Worm (Caenorhabditis elegans) whole organism, L2 larva: ENCODE results near the gene wago-5.

Source experiments
- C34F6.9 ChIP-seq: fragments of 150-350 bp; optimal IDR thresholded peaks from 2 replicates; lab custom pipeline; 2014; ENCODE audit warnings: missing biosample characterization, missing genetic modification characterization
- F13H6.1 ChIP-seq: sonication (generic microtip); optimal IDR thresholded peaks from 2 replicates; lab custom pipeline; 2016; ENCODE audit warnings: missing genetic modification characterization, missing compliant biosample characterization
- R02D3.7 ChIP-seq: fragments of 150-350 bp; optimal IDR thresholded peaks from 2 replicates; lab custom pipeline; 2014; ENCODE audit warnings: missing biosample characterization, missing genetic modification characterization
- Y55F3AM.14 ChIP-seq: fragments of 200-800 bp; sonication (Bioruptor generic); optimal IDR thresholded peaks from 2 replicates; lab custom pipeline; 2018; ENCODE audit warnings: mild to moderate bottlenecking, missing genetic modification characterization, missing compliant biosample characterization
- ZK546.5 ChIP-seq: sonication (generic microtip); optimal IDR thresholded peaks from 2 replicates; lab custom pipeline; 2017; ENCODE audit warnings: missing biosample characterization, missing genetic modification characterization
- aly-2 ChIP-seq: fragments of 150-350 bp; optimal IDR thresholded peaks from 2 replicates; lab custom pipeline; 2014; ENCODE audit warnings: missing biosample characterization, missing genetic modification characterization
- ama-1 ChIP-seq: fragments of 150-350 bp; optimal IDR thresholded peaks from 2 replicates; lab custom pipeline; 2018; ENCODE audit warnings: inconsistent platforms
- blmp-1 ChIP-seq: sonication (generic microtip); optimal IDR thresholded peaks from 2 replicates; lab custom pipeline; 2017; ENCODE audit warnings: missing genetic modification characterization, mild to moderate bottlenecking, missing compliant biosample characterization, antibody characterized with exemption, moderate library complexity; ENCODE audit not compliant: insufficient read depth
- ceh-16 ChIP-seq: fragments of 150-350 bp; optimal IDR thresholded peaks from 2 replicates; lab custom pipeline; 2014; ENCODE audit warnings: missing biosample characterization, missing genetic modification characterization
- ceh-82 ChIP-seq: fragments of 150-350 bp; optimal IDR thresholded peaks from 2 replicates; lab custom pipeline; 2014; ENCODE audit warnings: missing biosample characterization, missing genetic modification characterization
- dmd-4 ChIP-seq: sonication (generic microtip); optimal IDR thresholded peaks from 2 replicates; lab custom pipeline; 2017; ENCODE audit warnings: missing biosample characterization, missing genetic modification characterization
- elt-1 ChIP-seq: fragments of 150-350 bp; optimal IDR thresholded peaks from 2 replicates; lab custom pipeline; 2014; ENCODE audit warnings: missing biosample characterization, missing genetic modification characterization
- elt-3 ChIP-seq: sonication (generic microtip); optimal IDR thresholded peaks from 2 replicates; lab custom pipeline; 2017; ENCODE audit warnings: missing biosample characterization, missing genetic modification characterization
- fos-1 ChIP-seq: fragments of 150-350 bp; optimal IDR thresholded peaks from 2 replicates; lab custom pipeline; 2014; ENCODE audit warnings: missing biosample characterization, missing genetic modification characterization
- gmeb-1 ChIP-seq: fragments of 150-350 bp; optimal IDR thresholded peaks from 2 replicates; lab custom pipeline; 2014; ENCODE audit warnings: missing biosample characterization, missing genetic modification characterization
- lin-13 ChIP-seq: fragments of 150-350 bp; optimal IDR thresholded peaks from 2 replicates; lab custom pipeline; 2014; ENCODE audit warnings: missing biosample characterization, missing genetic modification reagents, missing genetic modification characterization
- lin-39 ChIP-seq: fragments of 150-350 bp; optimal IDR thresholded peaks from 2 replicates; lab custom pipeline; 2014; ENCODE audit warnings: missing biosample characterization, missing genetic modification reagents, missing genetic modification characterization
- lsy-2 ChIP-seq, 2 experiments: fragments of 150-350 bp in 1 of 2; sonication (generic microtip) in 1 of 2; optimal IDR thresholded peaks; 2 replicates each; lab custom pipeline; 2014 to 2017; ENCODE audit warnings: missing biosample characterization in 2 of 2, missing genetic modification characterization in 2 of 2
- mab-5 ChIP-seq: fragments of 150-350 bp; optimal IDR thresholded peaks from 2 replicates; lab custom pipeline; 2014; ENCODE audit warnings: missing biosample characterization, missing genetic modification characterization
- mbf-1 ChIP-seq: sonication (generic microtip); optimal IDR thresholded peaks from 2 replicates; lab custom pipeline; 2017; ENCODE audit warnings: missing biosample characterization, missing genetic modification characterization
- mdl-1 ChIP-seq, 2 experiments: fragments of 150-350 bp in 1 of 2; sonication (generic microtip) in 1 of 2; optimal IDR thresholded peaks; 2 replicates each; lab custom pipeline; 2017; ENCODE audit warnings: missing biosample characterization in 2 of 2, missing genetic modification characterization in 2 of 2
- nhr-10 ChIP-seq: sonication (generic microtip); optimal IDR thresholded peaks from 2 replicates; lab custom pipeline; 2017; ENCODE audit warnings: missing biosample characterization, missing genetic modification characterization
- nhr-11 ChIP-seq: fragments of 150-350 bp; optimal IDR thresholded peaks from 2 replicates; lab custom pipeline; 2014; ENCODE audit warnings: missing biosample characterization, missing genetic modification characterization
- nhr-129 ChIP-seq: fragments of 150-350 bp; optimal IDR thresholded peaks from 2 replicates; lab custom pipeline; 2014; ENCODE audit warnings: missing biosample characterization, missing genetic modification characterization
- nhr-21 ChIP-seq: fragments of 150-350 bp; optimal IDR thresholded peaks from 2 replicates; lab custom pipeline; 2014; ENCODE audit warnings: missing biosample characterization, missing genetic modification characterization
- nhr-23 ChIP-seq: fragments of 150-350 bp; optimal IDR thresholded peaks from 2 replicates; lab custom pipeline; 2014; ENCODE audit warnings: missing biosample characterization, missing genetic modification reagents, missing genetic modification characterization
- nhr-237 ChIP-seq: fragments of 150-350 bp; optimal IDR thresholded peaks from 2 replicates; lab custom pipeline; 2014; ENCODE audit warnings: missing biosample characterization, missing genetic modification characterization
- nhr-25 ChIP-seq: fragments of 150-350 bp; sonication (generic microtip); optimal IDR thresholded peaks from 3 replicates; lab custom pipeline; 2014; ENCODE audit warnings: missing biosample characterization, missing genetic modification characterization
- nhr-6 ChIP-seq: fragments of 150-350 bp; optimal IDR thresholded peaks from 2 replicates; lab custom pipeline; 2014; ENCODE audit warnings: missing biosample characterization, missing genetic modification characterization
- peb-1 ChIP-seq: fragments of 150-350 bp; optimal IDR thresholded peaks from 2 replicates; lab custom pipeline; 2014; ENCODE audit warnings: missing biosample characterization, missing genetic modification characterization
- sem-4 ChIP-seq: fragments of 150-350 bp; optimal IDR thresholded peaks from 2 replicates; lab custom pipeline; 2014; ENCODE audit warnings: missing biosample characterization, missing genetic modification reagents, missing genetic modification characterization
- skn-1 ChIP-seq: sonication (generic microtip); optimal IDR thresholded peaks from 2 replicates; lab custom pipeline; 2017; ENCODE audit warnings: missing biosample characterization, missing genetic modification characterization
- sma-9 ChIP-seq, 2 experiments: fragments of 150-350 bp in 1 of 2; sonication (generic microtip) in 1 of 2; optimal IDR thresholded peaks; 2 replicates each; lab custom pipeline; 2014 to 2016; ENCODE audit warnings: missing genetic modification characterization in 2 of 2, mild to moderate bottlenecking in 1 of 2, missing biosample characterization in 1 of 2, missing compliant biosample characterization in 1 of 2, missing genetic modification reagents in 1 of 2, moderate library complexity in 1 of 2
- snpc-4 ChIP-seq: fragments of 150-350 bp; optimal IDR thresholded peaks from 2 replicates; lab custom pipeline; 2014; ENCODE audit warnings: missing biosample characterization, missing genetic modification characterization
- unc-39 ChIP-seq: fragments of 150-350 bp; optimal IDR thresholded peaks from 2 replicates; lab custom pipeline; 2014; ENCODE audit warnings: missing biosample characterization, missing genetic modification characterization
- unc-55 ChIP-seq: fragments of 150-350 bp; sonication (generic microtip); optimal IDR thresholded peaks from 3 replicates; lab custom pipeline; 2014; ENCODE audit warnings: missing biosample characterization, missing genetic modification reagents, missing genetic modification characterization
- unc-62 ChIP-seq: fragments of 150-350 bp; optimal IDR thresholded peaks from 2 replicates; lab custom pipeline; 2014; ENCODE audit warnings: missing biosample characterization, missing genetic modification reagents, missing genetic modification characterization
- zag-1 ChIP-seq: fragments of 150-350 bp; optimal IDR thresholded peaks from 2 replicates; lab custom pipeline; 2014; ENCODE audit warnings: missing biosample characterization, missing genetic modification characterization
- ztf-1 ChIP-seq: fragments of 200-800 bp; sonication (Bioruptor generic); conservative IDR thresholded peaks from 2 replicates; pipeline ENCODE4 v1.3.6; 2022; ENCODE audit warnings: missing genetic modification characterization, missing compliant biosample characterization
- ztf-11 ChIP-seq: sonication (generic microtip); optimal IDR thresholded peaks from 2 replicates; lab custom pipeline; 2017; ENCODE audit warnings: missing biosample characterization, missing genetic modification characterization
- ztf-4 ChIP-seq: fragments of 150-350 bp; optimal IDR thresholded peaks from 2 replicates; lab custom pipeline; 2014; ENCODE audit warnings: missing biosample characterization, missing genetic modification characterization

Gene wago-5

DNA sequence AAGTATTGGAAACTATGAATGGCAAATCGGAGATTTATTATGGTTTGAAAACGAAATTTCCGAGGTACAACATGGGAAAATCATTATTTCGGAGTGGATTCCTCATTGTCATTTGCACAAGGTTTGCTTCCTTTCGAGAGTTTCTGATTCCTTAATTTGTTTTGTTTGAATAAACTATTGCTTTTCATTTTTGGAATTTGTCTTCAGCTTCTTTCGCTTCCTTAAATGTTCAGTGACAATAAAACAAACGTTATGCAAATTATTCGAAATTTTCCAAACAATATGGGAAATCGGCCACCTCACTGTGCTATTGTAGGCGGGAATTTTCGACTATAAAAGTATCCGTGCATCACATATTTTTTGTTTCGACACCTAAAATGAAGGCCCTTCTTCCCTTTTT lies 26.6 kb upstream of the wago-5 start, which contains the start of gene nep-25:
Gene nep-25, plus strand, starts transcription at position 375 of the 400 bp plus-strand sequence.
- no peak for TF ChIP-seq mdl-1 (tag; optimal IDR thresholded peaks at IDR 0.05; lab: Kevin White, UChicago)
- TF ChIP-seq blmp-1: no peak
- no peak for TF ChIP-seq R02D3.7 (tag; lab: Kevin White, UChicago)
- no peak for TF ChIP-seq zag-1
- no peak for TF ChIP-seq ama-1 (lab: Kevin White, UChicago)
- TF ChIP-seq skn-1 (tag; lab: Kevin White, UChicago): no peak
- no peak for TF ChIP-seq lin-39
- TF ChIP-seq nhr-6 (tag; lab: Kevin White, UChicago): no peak
- TF ChIP-seq lsy-2 (tag; optimal IDR thresholded peaks at IDR 0.05; lab: Kevin White, UChicago): no peak
- no peak for TF ChIP-seq nhr-11
- TF ChIP-seq snpc-4 (tag; lab: Kevin White, UChicago): no peak
- no peak for TF ChIP-seq nhr-23
- no peak for TF ChIP-seq lin-13 (GFP tag; lab: Kevin White, UChicago)
- no peak for TF ChIP-seq aly-2 (tag; lab: Kevin White, UChicago)

DNA sequence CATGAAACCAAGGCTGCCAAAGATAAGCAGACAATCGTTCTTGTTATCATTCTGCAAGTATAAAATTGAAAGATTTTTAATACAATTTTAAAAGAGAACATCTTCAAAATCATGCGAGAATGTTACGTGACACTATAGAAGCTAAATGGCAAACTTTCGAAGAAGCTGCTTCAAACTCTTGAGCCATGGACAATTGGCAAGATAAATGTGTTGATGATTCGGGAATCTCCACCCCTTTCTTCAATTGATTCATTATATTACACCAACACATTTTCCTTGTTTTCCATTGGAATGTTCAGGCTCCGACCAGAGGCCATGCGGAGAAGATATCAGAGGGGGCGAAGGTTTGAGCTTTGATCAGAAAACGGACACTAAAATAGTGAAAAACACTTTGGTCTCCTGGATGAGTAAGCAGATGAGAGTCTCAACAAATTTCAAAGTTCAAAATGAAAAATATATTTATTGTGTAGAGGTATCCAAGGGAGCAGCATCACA lies 25.8 kb upstream of the wago-5 start, which contains the start of gene lec-5:
Gene lec-5, minus strand, starts transcription at position 51 of the 495 bp plus-strand sequence.
- TF ChIP-seq fos-1 (tag; lab: Kevin White, UChicago): no peak
- TF ChIP-seq elt-3 (tag; lab: Kevin White, UChicago): no peak
- TF ChIP-seq nhr-11: no peak
- TF ChIP-seq gmeb-1: no peak
- TF ChIP-seq lsy-2 (tag; optimal IDR thresholded peaks at IDR 0.05; lab: Kevin White, UChicago): peak in 1 of 2 experiments; percentile 33
- TF ChIP-seq nhr-129 (tag; lab: Kevin White, UChicago): peak; percentile 45
- TF ChIP-seq mdl-1 (tag; optimal IDR thresholded peaks at IDR 0.05; lab: Kevin White, UChicago): no peak
- no peak for TF ChIP-seq Y55F3AM.14
- no peak for TF ChIP-seq dmd-4 (tag; lab: Kevin White, UChicago)
- TF ChIP-seq ceh-82: no peak
- no peak for TF ChIP-seq nhr-23
- no peak for TF ChIP-seq lin-39
- no peak for TF ChIP-seq mbf-1
- peak; percentile 48 for TF ChIP-seq F13H6.1 (tag; lab: Kevin White, UChicago)
- no peak for TF ChIP-seq zag-1
- no peak for TF ChIP-seq unc-55 (GFP tag; lab: Kevin White, UChicago)
- TF ChIP-seq ztf-4 (tag; lab: Kevin White, UChicago): no peak
- no peak for TF ChIP-seq sem-4
- no peak for TF ChIP-seq ZK546.5
- TF ChIP-seq ceh-16 (tag; lab: Kevin White, UChicago): no peak
- peak; percentile 25 for TF ChIP-seq mab-5 (tag; lab: Kevin White, UChicago)
- TF ChIP-seq sma-9 (GFP tag; optimal IDR thresholded peaks at IDR 0.05; lab: Kevin White, UChicago): peak; percentile 60
- no peak for TF ChIP-seq sma-9 (tag; optimal IDR thresholded peaks at IDR 0.05; lab: Kevin White, UChicago)
- no peak for TF ChIP-seq R02D3.7 (tag; lab: Kevin White, UChicago)
- no peak for TF ChIP-seq aly-2 (tag; lab: Kevin White, UChicago)
- TF ChIP-seq ama-1 (lab: Kevin White, UChicago): no peak
- TF ChIP-seq peb-1 (tag; lab: Kevin White, UChicago): no peak

DNA sequence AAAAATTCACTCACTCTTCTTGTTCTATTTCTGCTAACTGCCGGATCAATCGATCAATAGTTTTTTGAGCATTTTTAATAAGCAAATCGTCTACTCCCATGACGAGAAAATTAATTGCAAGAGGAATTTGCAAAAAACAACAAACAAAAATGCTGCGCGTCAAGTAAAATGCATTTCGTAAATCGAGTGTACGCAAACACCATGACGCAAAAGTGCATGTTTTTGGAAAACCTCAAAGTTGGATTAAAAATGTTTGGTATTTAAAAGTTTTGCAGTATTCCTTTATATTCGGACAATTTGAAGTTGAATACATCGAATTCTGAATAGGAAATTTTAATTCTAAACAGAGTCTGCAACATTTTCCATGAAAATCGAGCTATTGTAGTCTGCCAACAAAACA lies 23.9 kb upstream of the wago-5 start, which contains the start of gene ZK1248.19:
Gene ZK1248.19, minus strand, starts transcription at position 188 of the 400 bp plus-strand sequence.
- TF ChIP-seq gmeb-1: peak; percentile 34
- peak; percentile 13 for TF ChIP-seq sma-9 (GFP tag; optimal IDR thresholded peaks at IDR 0.05; lab: Kevin White, UChicago)
- TF ChIP-seq sma-9 (tag; optimal IDR thresholded peaks at IDR 0.05; lab: Kevin White, UChicago): no peak
- no peak for TF ChIP-seq nhr-11
- TF ChIP-seq R02D3.7 (tag; lab: Kevin White, UChicago): peak; percentile 67
- TF ChIP-seq C34F6.9 (tag; lab: Kevin White, UChicago): peak; percentile 36
- TF ChIP-seq nhr-129 (tag; lab: Kevin White, UChicago): peak; percentile 44
- no peak for TF ChIP-seq nhr-21
- no peak for TF ChIP-seq lin-13 (GFP tag; lab: Kevin White, UChicago)
- no peak for TF ChIP-seq fos-1 (tag; lab: Kevin White, UChicago)
- TF ChIP-seq snpc-4 (tag; lab: Kevin White, UChicago): no peak
- TF ChIP-seq ztf-4 (tag; lab: Kevin White, UChicago): no peak
- no peak for TF ChIP-seq nhr-25 (tag; lab: Kevin White, UChicago)
- TF ChIP-seq ZK546.5: no peak
- TF ChIP-seq unc-55 (GFP tag; lab: Kevin White, UChicago): peak; percentile 57
- peak; percentile 4 to 63 for TF ChIP-seq lsy-2 (tag; optimal IDR thresholded peaks at IDR 0.05; lab: Kevin White, UChicago)
- TF ChIP-seq ceh-82: no peak

DNA sequence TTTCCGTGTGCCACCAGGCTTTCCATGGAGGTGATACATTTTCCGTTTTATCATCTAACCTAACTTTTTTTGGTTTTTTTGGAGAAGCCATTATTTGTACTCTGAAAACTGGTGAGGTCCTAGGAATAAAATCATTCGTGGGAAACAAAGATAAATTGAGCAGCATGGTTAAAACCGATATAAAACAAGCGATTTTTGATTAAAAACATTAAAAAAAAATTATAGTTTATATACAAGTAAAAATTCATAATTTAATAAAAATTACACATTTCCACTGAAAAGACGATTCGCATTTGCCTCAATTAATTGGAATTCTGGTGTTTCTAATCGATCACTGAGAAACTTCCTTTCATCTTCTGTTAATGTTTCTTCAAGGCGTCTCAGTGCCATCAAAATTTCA lies 23.2 kb upstream of the wago-5 start, which contains the start of gene ZK1248.15:
Gene ZK1248.15, minus strand, starts transcription at position 101 of the 400 bp plus-strand sequence.
- TF ChIP-seq lsy-2 (tag; optimal IDR thresholded peaks at IDR 0.05; lab: Kevin White, UChicago): no peak
- no peak for TF ChIP-seq ztf-1 (GFP tag; lab: Robert Waterston, UW)
- TF ChIP-seq nhr-10 (tag; lab: Kevin White, UChicago): no peak
- no peak for TF ChIP-seq unc-55 (GFP tag; lab: Kevin White, UChicago)
- TF ChIP-seq unc-62 (GFP tag; lab: Kevin White, UChicago): no peak
- no peak for TF ChIP-seq mbf-1
- no peak for TF ChIP-seq nhr-237 (tag; lab: Kevin White, UChicago)
- no peak for TF ChIP-seq nhr-21
- TF ChIP-seq unc-39 (tag; lab: Kevin White, UChicago): no peak
- TF ChIP-seq ztf-11 (tag; lab: Kevin White, UChicago): no peak
- TF ChIP-seq Y55F3AM.14: no peak
- no peak for TF ChIP-seq elt-3 (tag; lab: Kevin White, UChicago)
- no peak for TF ChIP-seq mab-5 (tag; lab: Kevin White, UChicago)
- no peak for TF ChIP-seq elt-1 (tag; lab: Kevin White, UChicago)
- no peak for TF ChIP-seq lin-13 (GFP tag; lab: Kevin White, UChicago)
- no peak for TF ChIP-seq mdl-1 (tag; optimal IDR thresholded peaks at IDR 0.05; lab: Kevin White, UChicago)
- no peak for TF ChIP-seq fos-1 (tag; lab: Kevin White, UChicago)
- TF ChIP-seq peb-1 (tag; lab: Kevin White, UChicago): no peak
- TF ChIP-seq, all 48 proteins: peak for 0
